Worm (Caenorhabditis elegans): ENCODE measurements around the gene clu-1.

The clu-1 gene

ce11 chrIII:9521410-9522090 lies at the start of gene clu-1, which contains the start of gene prp-40:
Gene clu-1 (minus strand): TSS chrIII:9521460.
Gene prp-40 (plus strand): TSS chrIII:9522075.
- no peak for TF ChIP-seq ztf-29 (GFP tag; IDR thresholded peaks at IDR 0.05)
- no peak for TF ChIP-seq ztf-23 (GFP tag; IDR thresholded peaks at IDR 0.05)
- no peak for TF ChIP-seq ref-1 (GFP tag; conservative IDR thresholded peaks at IDR 0.05)
- no peak for TF ChIP-seq T22C8.4 (GFP tag; IDR thresholded peaks at IDR 0.05)
- no peak for TF ChIP-seq med-1 (GFP tag; optimal IDR thresholded peaks at IDR 0.05; ENCODE audit: insufficient read depth)
- TF ChIP-seq tab-1 (GFP tag; IDR thresholded peaks at IDR 0.05) = no peak
- no peak for TF ChIP-seq klf-2 (GFP tag; conservative IDR thresholded peaks at IDR 0.05)
- no peak for TF ChIP-seq flt-1 (GFP tag; IDR thresholded peaks at IDR 0.05)
- peak; percentile 63 for TF ChIP-seq cog-1 (tag; optimal IDR thresholded peaks at IDR 0.05)

ce11 chrIII:9570869-9571268 lies 49.6 kb upstream of the clu-1 start:
- no peak for TF ChIP-seq med-1 (GFP tag; optimal IDR thresholded peaks at IDR 0.05; ENCODE audit: insufficient read depth)
- TF ChIP-seq ref-1 (GFP tag; conservative IDR thresholded peaks at IDR 0.05) = no peak
- no peak for TF ChIP-seq tab-1 (GFP tag; IDR thresholded peaks at IDR 0.05)
- no peak for TF ChIP-seq ztf-23 (GFP tag; IDR thresholded peaks at IDR 0.05)
- no peak for TF ChIP-seq klf-2 (GFP tag; conservative IDR thresholded peaks at IDR 0.05)
- TF ChIP-seq ztf-29 (GFP tag; IDR thresholded peaks at IDR 0.05) = no peak
- no peak for TF ChIP-seq T22C8.4 (GFP tag; IDR thresholded peaks at IDR 0.05)
- no peak for TF ChIP-seq flt-1 (GFP tag; IDR thresholded peaks at IDR 0.05)
- no peak for TF ChIP-seq cog-1 (tag; optimal IDR thresholded peaks at IDR 0.05)

- TF ChIP-seq ztf-29 (GFP tag; IDR thresholded peaks at IDR 0.05) (no peak), ref-1 (GFP tag; conservative IDR thresholded peaks at IDR 0.05) (no peak), cog-1 (tag; optimal IDR thresholded peaks at IDR 0.05) (no peak), med-1 (GFP tag; optimal IDR thresholded peaks at IDR 0.05; ENCODE audit: insufficient read depth) (no peak)
Observed at ce11 chrIII:9568451-9568850, 47.2 kb upstream of the clu-1 start, which contains the start of gene C48B4.13. Gene C48B4.13 (plus strand): TSS chrIII:9568751.

- no peak for TF ChIP-seq ztf-23 (GFP tag; IDR thresholded peaks at IDR 0.05)
- no peak for TF ChIP-seq ztf-29 (GFP tag; IDR thresholded peaks at IDR 0.05)
- no peak for TF ChIP-seq klf-2 (GFP tag; conservative IDR thresholded peaks at IDR 0.05)
- no peak for TF ChIP-seq T22C8.4 (GFP tag; IDR thresholded peaks at IDR 0.05)
- no peak for TF ChIP-seq tab-1 (GFP tag; IDR thresholded peaks at IDR 0.05)
- TF ChIP-seq med-1 (GFP tag; optimal IDR thresholded peaks at IDR 0.05; ENCODE audit: insufficient read depth) = no peak
- TF ChIP-seq flt-1 (GFP tag; IDR thresholded peaks at IDR 0.05) = no peak
Observed at ce11 chrIII:9565973-9566372, 44.7 kb upstream of the clu-1 start, which contains the start of gene C48B4.11. Gene C48B4.11 (minus strand): TSS chrIII:9566115.

- TF ChIP-seq tab-1 (GFP tag; IDR thresholded peaks at IDR 0.05) (no peak), med-1 (GFP tag; optimal IDR thresholded peaks at IDR 0.05; ENCODE audit: insufficient read depth) (no peak), klf-2 (GFP tag; conservative IDR thresholded peaks at IDR 0.05) (no peak), cog-1 (tag; optimal IDR thresholded peaks at IDR 0.05) (no peak), T22C8.4 (GFP tag; IDR thresholded peaks at IDR 0.05) (no peak), ztf-29 (GFP tag; IDR thresholded peaks at IDR 0.05) (no peak), ztf-23 (GFP tag; IDR thresholded peaks at IDR 0.05) (no peak), ref-1 (GFP tag; conservative IDR thresholded peaks at IDR 0.05) (no peak), flt-1 (GFP tag; IDR thresholded peaks at IDR 0.05) (no peak)
Observed at ce11 chrIII:9564410-9564809, 43.1 kb upstream of the clu-1 start, which contains the start of gene C48B4.10. Gene C48B4.10 (minus strand): TSS chrIII:9564510.

- TF ChIP-seq flt-1 (GFP tag; IDR thresholded peaks at IDR 0.05) = no peak
- TF ChIP-seq T22C8.4 (GFP tag; IDR thresholded peaks at IDR 0.05) = no peak
- no peak for TF ChIP-seq klf-2 (GFP tag; conservative IDR thresholded peaks at IDR 0.05)
- no peak for TF ChIP-seq med-1 (GFP tag; optimal IDR thresholded peaks at IDR 0.05; ENCODE audit: insufficient read depth)
- no peak for TF ChIP-seq tab-1 (GFP tag; IDR thresholded peaks at IDR 0.05)
- no peak for TF ChIP-seq ztf-29 (GFP tag; IDR thresholded peaks at IDR 0.05)
- TF ChIP-seq ref-1 (GFP tag; conservative IDR thresholded peaks at IDR 0.05) = no peak
- TF ChIP-seq cog-1 (tag; optimal IDR thresholded peaks at IDR 0.05) = no peak
- no peak for TF ChIP-seq ztf-23 (GFP tag; IDR thresholded peaks at IDR 0.05)
Observed at ce11 chrIII:9563235-9563634, 42.0 kb upstream of the clu-1 start, which contains the start of gene C48B4.9. Gene C48B4.9 (minus strand): TSS chrIII:9563335.

- no peak for TF ChIP-seq flt-1 (GFP tag; IDR thresholded peaks at IDR 0.05)
- no peak for TF ChIP-seq ztf-29 (GFP tag; IDR thresholded peaks at IDR 0.05)
- TF ChIP-seq T22C8.4 (GFP tag; IDR thresholded peaks at IDR 0.05) = no peak
- no peak for TF ChIP-seq med-1 (GFP tag; optimal IDR thresholded peaks at IDR 0.05; ENCODE audit: insufficient read depth)
- TF ChIP-seq klf-2 (GFP tag; conservative IDR thresholded peaks at IDR 0.05) = no peak
- TF ChIP-seq tab-1 (GFP tag; IDR thresholded peaks at IDR 0.05) = no peak
- no peak for TF ChIP-seq cog-1 (tag; optimal IDR thresholded peaks at IDR 0.05)
- no peak for TF ChIP-seq ztf-23 (GFP tag; IDR thresholded peaks at IDR 0.05)
- no peak for TF ChIP-seq ref-1 (GFP tag; conservative IDR thresholded peaks at IDR 0.05)
Observed at ce11 chrIII:9561158-9561557, 39.9 kb upstream of the clu-1 start, which contains the start of gene C48B4.8. Gene C48B4.8 (minus strand): TSS chrIII:9561258.

ce11 chrIII:9559381-9559881 lies 38.2 kb upstream of the clu-1 start, which contains the start of gene C48B4.7:
Gene C48B4.7 (minus strand): TSS chrIII:9559431.
- TF ChIP-seq ref-1 (GFP tag; conservative IDR thresholded peaks at IDR 0.05) = no peak
- no peak for TF ChIP-seq ztf-29 (GFP tag; IDR thresholded peaks at IDR 0.05)
- TF ChIP-seq tab-1 (GFP tag; IDR thresholded peaks at IDR 0.05) = no peak
- no peak for TF ChIP-seq klf-2 (GFP tag; conservative IDR thresholded peaks at IDR 0.05)
- TF ChIP-seq cog-1 (tag; optimal IDR thresholded peaks at IDR 0.05) = no peak

- TF ChIP-seq ref-1 (GFP tag; conservative IDR thresholded peaks at IDR 0.05) = no peak
- no peak for TF ChIP-seq ztf-23 (GFP tag; IDR thresholded peaks at IDR 0.05)
- TF ChIP-seq med-1 (GFP tag; optimal IDR thresholded peaks at IDR 0.05; ENCODE audit: insufficient read depth) = no peak
- TF ChIP-seq ztf-29 (GFP tag; IDR thresholded peaks at IDR 0.05) = no peak
- no peak for TF ChIP-seq flt-1 (GFP tag; IDR thresholded peaks at IDR 0.05)
- no peak for TF ChIP-seq T22C8.4 (GFP tag; IDR thresholded peaks at IDR 0.05)
- no peak for TF ChIP-seq tab-1 (GFP tag; IDR thresholded peaks at IDR 0.05)
- no peak for TF ChIP-seq cog-1 (tag; optimal IDR thresholded peaks at IDR 0.05)
- no peak for TF ChIP-seq klf-2 (GFP tag; conservative IDR thresholded peaks at IDR 0.05)
Observed at ce11 chrIII:9558463-9558862, 37.2 kb upstream of the clu-1 start, which contains the start of gene C48B4.6. Gene C48B4.6 (minus strand): TSS chrIII:9558563.
